Fruit fly (Drosophila melanogaster) whole organism, adult: ENCODE results near the gene CAH3.

Experiments used
- CG11617 ChIP-seq: fragments of 200-800 bp; sonication (Bioruptor generic); optimal IDR thresholded peaks from 2 replicates; lab custom pipeline; 2017; ENCODE audit warnings: mild to moderate bottlenecking, missing biosample characterization, missing genetic modification reagents, missing genetic modification characterization
- CG12768 ChIP-seq: fragments of 200-800 bp; sonication (Bioruptor generic); optimal IDR thresholded peaks from 2 replicates; lab custom pipeline; 2017; ENCODE audit warnings: missing biosample characterization, missing genetic modification characterization, mild to moderate bottlenecking, moderate library complexity, missing genetic modification reagents
- CG14711 ChIP-seq: fragments of 200-800 bp; sonication (Bioruptor generic); optimal IDR thresholded peaks from 2 replicates; lab custom pipeline; 2018; ENCODE audit warnings: missing biosample characterization, mild to moderate bottlenecking, missing genetic modification characterization, moderate library complexity
- CG1620 ChIP-seq: fragments of 200-800 bp; sonication (Bioruptor generic); optimal IDR thresholded peaks from 2 replicates; lab custom pipeline; 2016; ENCODE audit warnings: missing biosample characterization, missing genetic modification characterization
- CG33017 ChIP-seq: fragments of 200-800 bp; sonication (Bioruptor generic); optimal IDR thresholded peaks from 2 replicates; lab custom pipeline; 2018; ENCODE audit warnings: missing biosample characterization, mild to moderate bottlenecking, missing genetic modification characterization, moderate library complexity
- CG5204 ChIP-seq: fragments of 200-800 bp; sonication (Bioruptor generic); optimal IDR thresholded peaks from 2 replicates; lab custom pipeline; 2016; ENCODE audit warnings: missing biosample characterization, missing genetic modification characterization
- CG7045 ChIP-seq: fragments of 200-800 bp; sonication (Bioruptor generic); optimal IDR thresholded peaks from 2 replicates; lab custom pipeline; 2017; ENCODE audit warnings: missing biosample characterization, mild to moderate bottlenecking, missing genetic modification characterization
- CG7101 ChIP-seq: fragments of 200-800 bp; sonication (Bioruptor generic); optimal IDR thresholded peaks from 2 replicates; lab custom pipeline; 2018; ENCODE audit warnings: missing biosample characterization, mild to moderate bottlenecking, missing genetic modification characterization, moderate library complexity
- Clk ChIP-seq: fragments of 200-800 bp; sonication (Bioruptor generic); optimal IDR thresholded peaks from 2 replicates; lab custom pipeline; 2017; ENCODE audit warnings: missing biosample characterization, missing genetic modification characterization
- Crg-1 ChIP-seq: fragments of 200-800 bp; sonication (Bioruptor generic); optimal IDR thresholded peaks from 2 replicates; lab custom pipeline; 2016; ENCODE audit warnings: missing biosample characterization, missing genetic modification characterization
- Hr96 ChIP-seq: fragments of 200-800 bp; sonication (Bioruptor generic); optimal IDR thresholded peaks from 2 replicates; lab custom pipeline; 2016; ENCODE audit warnings: missing biosample characterization, missing genetic modification characterization
- Mnt ChIP-seq: fragments of 200-800 bp; sonication (Bioruptor generic); optimal IDR thresholded peaks from 2 replicates; lab custom pipeline; 2016; ENCODE audit warnings: missing biosample characterization, mild to moderate bottlenecking, missing genetic modification characterization
- bab1 ChIP-seq: fragments of 200-800 bp; sonication (Bioruptor generic); optimal IDR thresholded peaks from 3 replicates; lab custom pipeline; 2019; ENCODE audit warnings: missing biosample characterization, mild to moderate bottlenecking, missing genetic modification characterization, moderate library complexity
- cic ChIP-seq: fragments of 200-800 bp; sonication (Bioruptor generic); optimal IDR thresholded peaks from 2 replicates; lab custom pipeline; 2017; ENCODE audit warnings: missing biosample characterization, mild to moderate bottlenecking, missing genetic modification characterization, moderate library complexity
- cnc ChIP-seq, 2 experiments: fragments of >200 bp; optimal IDR thresholded peaks; 2 replicates each; lab custom pipeline; 2017
- kay ChIP-seq: fragments of 200-800 bp; sonication (Bioruptor generic); peaks from one replicate; lab custom pipeline; 2016; ENCODE audit warnings: missing biosample characterization, missing genetic modification characterization, borderline replicate concordance
- ovo ChIP-seq: fragments of 200-800 bp; sonication (Bioruptor generic); optimal IDR thresholded peaks from 2 replicates; lab custom pipeline; 2016; ENCODE audit warnings: missing biosample characterization, missing genetic modification characterization
- pad ChIP-seq: fragments of 200-800 bp; sonication (Bioruptor generic); optimal IDR thresholded peaks from 3 replicates; lab custom pipeline; 2017; ENCODE audit warnings: missing biosample characterization, missing genetic modification characterization, mild to moderate bottlenecking, moderate library complexity, missing genetic modification reagents
- tj ChIP-seq: fragments of 200-800 bp; sonication (Bioruptor generic); optimal IDR thresholded peaks from 3 replicates; lab custom pipeline; 2017; ENCODE audit warnings: missing biosample characterization, mild to moderate bottlenecking, missing genetic modification characterization, moderate library complexity
- toe ChIP-seq: fragments of 200-800 bp; sonication (Bioruptor generic); optimal IDR thresholded peaks from 2 replicates; lab custom pipeline; 2016; ENCODE audit warnings: missing biosample characterization, missing genetic modification characterization

Gene CAH3

DNA sequence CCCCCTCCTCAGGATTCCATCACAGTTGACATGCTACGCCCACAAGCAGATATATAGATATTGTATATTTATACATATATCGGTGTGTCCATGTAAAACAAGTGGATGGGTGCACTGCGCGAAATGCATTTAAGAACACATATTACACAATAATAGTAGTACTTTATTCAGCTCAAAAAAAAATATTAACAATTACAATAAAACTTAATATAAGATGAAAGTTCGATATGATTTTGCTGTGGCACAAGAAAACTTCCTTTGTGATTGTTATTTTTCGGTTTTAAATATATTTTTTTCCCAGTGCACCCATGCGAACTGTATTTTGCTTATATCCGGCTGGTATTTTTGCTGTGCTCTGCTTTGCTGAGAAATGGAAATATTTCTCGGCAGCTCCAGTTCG lies 50.4 kb downstream of the CAH3 start:
- TF ChIP-seq tj (no peak), bab1 (GFP tag; lab: Kevin White, UChicago) (no peak), CG7101 (tag; lab: Kevin White, UChicago) (no peak), ovo (GFP tag; lab: Kevin White, UChicago) (no peak), Hr96 (GFP tag; lab: Kevin White, UChicago) (no peak), Clk (GFP tag; lab: Kevin White, UChicago) (no peak), CG1620 (GFP tag; lab: Kevin White, UChicago) (no peak), Mnt (no peak), Crg-1 (GFP tag; lab: Kevin White, UChicago) (no peak), CG33017 (tag; lab: Kevin White, UChicago) (no peak), pad (GFP tag; lab: Kevin White, UChicago) (no peak), kay (no peak), CG14711 (tag; lab: Kevin White, UChicago) (no peak), cnc (optimal IDR thresholded peaks at IDR 0.05; lab: Kevin White, UChicago) (no peak), CG12768 (GFP tag; lab: Kevin White, UChicago) (no peak), cic (GFP tag; lab: Kevin White, UChicago) (no peak), CG11617 (no peak)

DNA sequence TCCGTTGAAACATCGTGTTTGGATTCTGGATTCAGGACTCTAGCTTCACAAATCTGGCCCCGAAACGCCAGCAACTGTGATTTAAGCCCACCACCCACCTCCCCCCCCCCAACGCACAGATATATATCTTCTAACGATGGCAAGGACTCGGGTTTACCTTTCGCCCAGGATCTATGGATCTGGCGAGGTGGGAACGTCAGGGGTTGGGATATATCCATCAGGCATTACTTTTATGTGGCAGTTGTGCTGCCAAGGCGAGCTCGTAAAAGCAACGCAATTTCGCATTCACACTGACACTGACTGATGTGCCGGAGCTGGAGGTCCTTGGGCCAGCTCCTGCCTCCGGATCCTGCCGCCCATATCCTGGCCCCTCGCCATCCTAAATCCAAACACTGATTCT lies 51.3 kb downstream of the CAH3 start:
- TF ChIP-seq CG11617, result no peak
- TF ChIP-seq pad (GFP tag; lab: Kevin White, UChicago), result no peak
- TF ChIP-seq CG5204 (GFP tag; lab: Kevin White, UChicago), result no peak
- no peak for TF ChIP-seq Mnt
- no peak for TF ChIP-seq cic (GFP tag; lab: Kevin White, UChicago)
- no peak for TF ChIP-seq cnc (optimal IDR thresholded peaks at IDR 0.05; lab: Kevin White, UChicago)
- TF ChIP-seq CG7045 (GFP tag; lab: Kevin White, UChicago), result no peak
- TF ChIP-seq Clk (GFP tag; lab: Kevin White, UChicago), result no peak
- TF ChIP-seq CG33017 (tag; lab: Kevin White, UChicago), result no peak
- TF ChIP-seq Crg-1 (GFP tag; lab: Kevin White, UChicago), result no peak
- no peak for TF ChIP-seq CG14711 (tag; lab: Kevin White, UChicago)
- no peak for TF ChIP-seq ovo (GFP tag; lab: Kevin White, UChicago)
- no peak for TF ChIP-seq toe (GFP tag; lab: Kevin White, UChicago)
- no peak for TF ChIP-seq bab1 (GFP tag; lab: Kevin White, UChicago)
- no peak for TF ChIP-seq CG12768 (GFP tag; lab: Kevin White, UChicago)
- no peak for TF ChIP-seq CG1620 (GFP tag; lab: Kevin White, UChicago)
- TF ChIP-seq kay, result no peak
- no peak for TF ChIP-seq tj
- TF ChIP-seq CG7101 (tag; lab: Kevin White, UChicago), result no peak
- TF ChIP-seq Hr96 (GFP tag; lab: Kevin White, UChicago), result no peak
